Worm (Caenorhabditis elegans): ENCODE results near the gene ctl-2.
"Not testable (repeated sequence)": the region's sequence is repeated elsewhere in the genome, so short reads cannot be mapped to it uniquely, and the experiment has no call there.

Gene ctl-2

ce11 chrII:14349356-14349923, 47.6 kb upstream of the ctl-2 start, which contains the start of the genes Y54G11A.17, lin-7 and elof-1 (continued):
- TF ChIP-seq nhr-237 (tag; optimal IDR thresholded peaks at IDR 0.05) (no peak), dpl-1 (GFP tag; optimal IDR thresholded peaks at IDR 0.05) (peak; percentile 89), duxl-1 (tag; optimal IDR thresholded peaks at IDR 0.05; ENCODE audit: poor library complexity) (peak; percentile 32), lim-7 (GFP tag; IDR thresholded peaks at IDR 0.05) (no peak), vab-7 (GFP tag; IDR thresholded peaks at IDR 0.05) (peak; percentile 60; the same call in 1 of the 2 replicates), daf-16 (GFP tag; optimal IDR thresholded peaks at IDR 0.05) (no peak), daf-16 (tag; optimal IDR thresholded peaks at IDR 0.05) (peak; percentile 81), php-3 (GFP tag; IDR thresholded peaks at IDR 0.05) (0 out of 2 replicates have a peak, but pooled peaks have one; percentile 14), zip-2 (tag; optimal IDR thresholded peaks at IDR 0.05) (no peak), ces-1 (GFP tag; optimal IDR thresholded peaks at IDR 0.05) (no peak), T20F7.1 (GFP tag; optimal IDR thresholded peaks at IDR 0.05) (no peak), mes-2 (tag; optimal IDR thresholded peaks at IDR 0.05; ENCODE audit: poor library complexity, severe bottlenecking) (peak; percentile 92), nhr-25 (tag; optimal IDR thresholded peaks at IDR 0.05; ENCODE audit: borderline replicate concordance, insufficient read depth) (peak; percentile 65), Y75B8A.6 (GFP tag; IDR thresholded peaks at IDR 0.05) (no peak), F49E8.2 (tag; optimal IDR thresholded peaks at IDR 0.05; ENCODE audit: borderline replicate concordance) (no peak), nhr-10 (tag; optimal IDR thresholded peaks at IDR 0.05) (no peak), tra-1 (GFP tag; IDR thresholded peaks at IDR 0.05) (no peak), F44E2.7 (GFP tag; IDR thresholded peaks at IDR 0.05) (no peak), ZK546.5 (tag; optimal IDR thresholded peaks at IDR 0.05) (peak; percentile 46 to 95), ceh-20 (GFP tag; IDR thresholded peaks at IDR 0.05) (peak; percentile 57; the same call in 1 of the 2 replicates), fos-1 (tag; optimal IDR thresholded peaks at IDR 0.05) (no peak), mxl-3 (GFP tag; optimal IDR thresholded peaks at IDR 0.05) (peak; percentile 58), ctbp-1 (GFP tag; IDR thresholded peaks at IDR 0.05) (0 out of 2 replicates have a peak, but pooled peaks have one; percentile 13), hif-1 (tag; optimal IDR thresholded peaks at IDR 0.05) (peak in 1 of 2 experiments; percentile 85), set-16 (GFP tag; IDR thresholded peaks at IDR 0.05) (no peak), ama-1 (optimal IDR thresholded peaks at IDR 0.05) (peak; percentile 88), dmd-8 (GFP tag; IDR thresholded peaks at IDR 0.05) (no peak), fkh-10 (GFP tag; optimal IDR thresholded peaks at IDR 0.05) (peak; percentile 78), F10B5.3 (tag; optimal IDR thresholded peaks at IDR 0.05) (no peak), zip-11 (GFP tag; IDR thresholded peaks at IDR 0.05) (no peak), ZK337.2 (GFP tag; IDR thresholded peaks at IDR 0.05) (no peak), lir-3 (tag; optimal IDR thresholded peaks at IDR 0.05) (no peak), nhr-111 (GFP tag; optimal IDR thresholded peaks at IDR 0.05) (no peak), lin-29 (GFP tag; IDR thresholded peaks at IDR 0.05) (no peak)

- TF ChIP-seq unc-62 (GFP tag; optimal IDR thresholded peaks at IDR 0.05 in 1 of 2): peak in 1 of 2 experiments; percentile 56
- TF ChIP-seq unc-62 (tag; optimal IDR thresholded peaks at IDR 0.05): not testable (repeated sequence)
Observed at ce11 chrII:14346243-14346642, 44.4 kb upstream of the ctl-2 start, which contains the start of gene Y54G11A.9. Gene Y54G11A.9, minus strand, starts transcription at chrII:14346438.

ce11 chrII:14344166-14344565, 42.3 kb upstream of the ctl-2 start, which contains the start of gene ddl-3:
Gene ddl-3, minus strand, starts transcription at chrII:14344454.
- TF ChIP-seq Y48G9A.11 (GFP tag; IDR thresholded peaks at IDR 0.05): 0 out of 2 replicates have a peak, but pooled peaks have one; percentile 55
- peak; percentile 31; the same call in 1 of the 2 replicates for TF ChIP-seq set-16 (GFP tag; IDR thresholded peaks at IDR 0.05)

Measured in whole organism, L4 larva.